Fruit fly (Drosophila melanogaster) whole organism, embryonic: ENCODE measurements around the gene usp.
A peak's percentile ranks its signal among the peaks of the same experiment; 100 is the strongest.

Source experiments
- Atf3 ChIP-seq: fragments of 200-800 bp; sonication (Bioruptor generic); optimal IDR thresholded peaks from 3 replicates; lab custom pipeline; 2016; ENCODE audit warnings: missing biosample characterization, missing genetic modification characterization
- CG11504 ChIP-seq: fragments of 200-800 bp; sonication (Bioruptor generic); optimal IDR thresholded peaks from 3 replicates; lab custom pipeline; 2019; ENCODE audit warnings: missing biosample characterization, mild to moderate bottlenecking, missing genetic modification characterization, moderate library complexity
- CG12769 ChIP-seq: fragments of 200-800 bp; sonication (Bioruptor generic); optimal IDR thresholded peaks from 2 replicates; lab custom pipeline; 2019; ENCODE audit warnings: missing biosample characterization, mild to moderate bottlenecking, missing genetic modification characterization, moderate library complexity
- CG13775 ChIP-seq: fragments of 200-800 bp; sonication (Bioruptor generic); optimal IDR thresholded peaks from 3 replicates; lab custom pipeline; 2017; ENCODE audit warnings: missing biosample characterization, mild to moderate bottlenecking, missing genetic modification characterization
- CG15011 ChIP-seq: fragments of 200-800 bp; sonication (Bioruptor generic); optimal IDR thresholded peaks from 3 replicates; lab custom pipeline; 2018; ENCODE audit warnings: missing biosample characterization, mild to moderate bottlenecking, missing genetic modification characterization
- CG15479 ChIP-seq: fragments of 200-800 bp; sonication (Bioruptor generic); optimal IDR thresholded peaks from 3 replicates; lab custom pipeline; 2019; ENCODE audit warnings: missing biosample characterization, mild to moderate bottlenecking, missing genetic modification characterization, moderate library complexity
- CG3847 ChIP-seq: fragments of 200-800 bp; sonication (Bioruptor generic); IDR thresholded peaks from 2 replicates; pipeline ENCODE4 v1.3.6; 2022; ENCODE audit warnings: missing biosample characterization, missing genetic modification characterization
- CG6175 ChIP-seq: fragments of 200-800 bp; sonication (Bioruptor generic); IDR thresholded peaks from 3 replicates; pipeline ENCODE4 v1.3.6; 2022; ENCODE audit warnings: missing biosample characterization, missing genetic modification characterization
- CG7372 ChIP-seq: fragments of 200-800 bp; sonication (Bioruptor generic); IDR thresholded peaks from 2 replicates; pipeline ENCODE4 v1.3.6; 2022; ENCODE audit warnings: missing biosample characterization, missing genetic modification characterization
- CG9609 ChIP-seq: fragments of 200-800 bp; sonication (Bioruptor generic); optimal IDR thresholded peaks from 3 replicates; lab custom pipeline; 2016; ENCODE audit warnings: missing biosample characterization, missing genetic modification characterization
- Dad ChIP-seq: fragments of 200-800 bp; sonication (Bioruptor generic); optimal IDR thresholded peaks from 3 replicates; lab custom pipeline; 2016; ENCODE audit warnings: missing biosample characterization, missing genetic modification characterization
- GATAe ChIP-seq: fragments of 200-800 bp; sonication (Bioruptor generic); conservative IDR thresholded peaks from 2 replicates; pipeline ENCODE4 v1.3.6; 2022; ENCODE audit warnings: missing biosample characterization, missing genetic modification characterization
- HLHmδ ChIP-seq: fragments of 200-800 bp; sonication (Bioruptor generic); optimal IDR thresholded peaks from 2 replicates; lab custom pipeline; 2018; ENCODE audit warnings: missing biosample characterization, mild to moderate bottlenecking, missing genetic modification characterization, moderate library complexity
- Hr3 ChIP-seq: fragments of 200-800 bp; sonication (Bioruptor generic); optimal IDR thresholded peaks from 3 replicates; lab custom pipeline; 2016; ENCODE audit warnings: missing biosample characterization, missing genetic modification characterization
- NC2β ChIP-seq: fragments of 200-800 bp; sonication (Bioruptor generic); optimal IDR thresholded peaks from 2 replicates; lab custom pipeline; 2016; ENCODE audit warnings: missing biosample characterization, missing genetic modification characterization
- TFAM ChIP-seq: fragments of 200-800 bp; sonication (Bioruptor generic); optimal IDR thresholded peaks from 2 replicates; lab custom pipeline; 2017; ENCODE audit warnings: missing biosample characterization, missing genetic modification characterization, inconsistent platforms
- al ChIP-seq: fragments of 200-800 bp; sonication (Bioruptor generic); IDR thresholded peaks from 2 replicates; pipeline ENCODE4 v1.3.6; 2022; ENCODE audit warnings: missing biosample characterization, missing genetic modification characterization
- br ChIP-seq: fragments of >200 bp; optimal IDR thresholded peaks from 2 replicates; lab custom pipeline; 2017
- bsh ChIP-seq, 2 experiments: fragments of 200-800 bp; sonication (Bioruptor generic); optimal IDR thresholded peaks; 2 replicates each; lab custom pipeline; 2017 to 2018; ENCODE audit warnings: mild to moderate bottlenecking in 2 of 2, missing biosample characterization in 2 of 2, missing genetic modification characterization in 2 of 2, moderate library complexity in 1 of 2
- cg ChIP-seq: fragments of 200-800 bp; sonication (Bioruptor generic); optimal IDR thresholded peaks from 3 replicates; lab custom pipeline; 2019; ENCODE audit warnings: missing biosample characterization, mild to moderate bottlenecking, missing genetic modification characterization, moderate library complexity
- chinmo ChIP-seq: fragments of 200-800 bp; sonication (Bioruptor generic); IDR thresholded peaks from 4 replicates; pipeline ENCODE4 v1.3.6; 2022; ENCODE audit warnings: missing biosample characterization, missing genetic modification characterization; ENCODE audit not compliant: partially characterized antibody
- ci ChIP-seq: fragments of 200-800 bp; sonication (Bioruptor generic); IDR thresholded peaks from 3 replicates; pipeline ENCODE4 v1.3.6; 2022; ENCODE audit warnings: missing biosample characterization, missing genetic modification characterization
- croc ChIP-seq: fragments of 200-800 bp; sonication (Bioruptor generic); conservative IDR thresholded peaks from 3 replicates; pipeline ENCODE4 v1.3.6; 2022; ENCODE audit warnings: missing biosample characterization, missing genetic modification characterization
- crol ChIP-seq: fragments of 200-800 bp; sonication (Bioruptor generic); IDR thresholded peaks from 2 replicates; pipeline ENCODE4 v1.3.6; 2022; ENCODE audit warnings: missing biosample characterization, missing genetic modification characterization
- cwo ChIP-seq: fragments of 200-800 bp; sonication (Bioruptor generic); optimal IDR thresholded peaks from 3 replicates; lab custom pipeline; 2017; ENCODE audit warnings: missing biosample characterization, missing genetic modification characterization, mild to moderate bottlenecking, moderate library complexity, missing genetic modification reagents
- exex ChIP-seq: fragments of 200-800 bp; sonication (Bioruptor generic); optimal IDR thresholded peaks from 4 replicates; lab custom pipeline; 2018; ENCODE audit warnings: missing biosample characterization, mild to moderate bottlenecking, missing genetic modification characterization, moderate library complexity
- fd64A ChIP-seq: fragments of 200-800 bp; sonication (Bioruptor generic); optimal IDR thresholded peaks from 3 replicates; lab custom pipeline; 2018; ENCODE audit warnings: missing biosample characterization, mild to moderate bottlenecking, missing genetic modification characterization
- gcm ChIP-seq: fragments of 200-800 bp; sonication (Bioruptor generic); optimal IDR thresholded peaks from 2 replicates; lab custom pipeline; 2019; ENCODE audit warnings: missing biosample characterization, mild to moderate bottlenecking, missing genetic modification characterization, moderate library complexity
- gcm2 ChIP-seq: fragments of 200-800 bp; sonication (Bioruptor generic); optimal IDR thresholded peaks from 2 replicates; lab custom pipeline; 2016; ENCODE audit warnings: missing biosample characterization, missing genetic modification characterization
- h ChIP-seq: fragments of >200 bp; optimal IDR thresholded peaks from 2 replicates; lab custom pipeline; 2017
- hb ChIP-seq: fragments of 200-800 bp; sonication (Bioruptor generic); IDR thresholded peaks from 3 replicates; pipeline ENCODE4 v1.3.6; 2022; ENCODE audit warnings: missing biosample characterization, missing genetic modification characterization; ENCODE audit not compliant: partially characterized antibody
- insv ChIP-seq, 2 experiments: fragments of 200-800 bp; sonication (Bioruptor generic); optimal IDR thresholded peaks; 3 replicates each; lab custom pipeline; 2016 to 2018; ENCODE audit warnings: missing biosample characterization in 2 of 2, missing genetic modification characterization in 2 of 2
- lilli ChIP-seq: fragments of 200-800 bp; sonication (Bioruptor generic); optimal IDR thresholded peaks from 3 replicates; lab custom pipeline; 2016; ENCODE audit warnings: missing biosample characterization, missing genetic modification characterization
- nom ChIP-seq: fragments of 200-800 bp; sonication (Bioruptor generic); optimal IDR thresholded peaks from 2 replicates; lab custom pipeline; 2017; ENCODE audit warnings: missing biosample characterization, missing genetic modification characterization, mild to moderate bottlenecking, moderate library complexity, missing genetic modification reagents
- pan ChIP-seq, 4 experiments: fragments of >200 bp in 3 of 4; fragments of 200-800 bp in 1 of 4; sonication (Bioruptor generic) in 1 of 4; optimal IDR thresholded peaks in 3 of 4; IDR thresholded peaks in 1 of 4; 2 replicates each; pipeline versions ENCODE4 v1.3.6 to Lab custom; 2017 to 2022; ENCODE audit warnings: missing biosample characterization in 2 of 4, missing genetic modification characterization in 2 of 4, mixed read lengths in 1 of 4
- row ChIP-seq: fragments of 200-800 bp; sonication (Bioruptor generic); IDR thresholded peaks from 3 replicates; pipeline ENCODE4 v1.3.6; 2022; ENCODE audit warnings: missing biosample characterization, missing genetic modification characterization
- sima ChIP-seq: fragments of 200-800 bp; sonication (Bioruptor generic); optimal IDR thresholded peaks from 2 replicates; lab custom pipeline; 2016; ENCODE audit warnings: missing biosample characterization, missing genetic modification characterization
- slou ChIP-seq: fragments of 200-800 bp; sonication (Bioruptor generic); optimal IDR thresholded peaks from 3 replicates; lab custom pipeline; 2016; ENCODE audit warnings: missing biosample characterization, missing genetic modification characterization
- sr ChIP-seq: fragments of 200-800 bp; sonication (Bioruptor generic); IDR thresholded peaks from 3 replicates; pipeline ENCODE4 v1.3.6; 2022; ENCODE audit warnings: missing biosample characterization, missing genetic modification characterization
- sug ChIP-seq: fragments of 200-800 bp; optimal IDR thresholded peaks from 2 replicates; lab custom pipeline; 2019; ENCODE audit warnings: missing biosample characterization, mild to moderate bottlenecking, missing genetic modification characterization, moderate library complexity
- tap ChIP-seq: fragments of 200-800 bp; optimal IDR thresholded peaks from 3 replicates; lab custom pipeline; 2019; ENCODE audit warnings: missing biosample characterization, mild to moderate bottlenecking, missing genetic modification characterization, moderate library complexity
- unpg ChIP-seq: fragments of 200-800 bp; sonication (Bioruptor generic); optimal IDR thresholded peaks from 3 replicates; lab custom pipeline; 2018; ENCODE audit warnings: missing biosample characterization, mild to moderate bottlenecking, missing genetic modification characterization, moderate library complexity
- vnd ChIP-seq: fragments of 200-800 bp; sonication (Bioruptor generic); IDR thresholded peaks from 3 replicates; pipeline ENCODE4 v1.3.6; 2022; ENCODE audit warnings: missing biosample characterization, missing genetic modification characterization; ENCODE audit not compliant: partially characterized antibody
- z ChIP-seq: fragments of 200-800 bp; sonication (Bioruptor generic); IDR thresholded peaks from 3 replicates; pipeline ENCODE4 v1.3.6; 2022; ENCODE audit warnings: missing biosample characterization, missing genetic modification characterization
- zfh2 ChIP-seq: fragments of 200-800 bp; sonication (Bioruptor generic); optimal IDR thresholded peaks from 2 replicates; lab custom pipeline; 2016; ENCODE audit warnings: missing biosample characterization, missing genetic modification characterization

The usp gene

dm6 chrX:2050070-2050899 is 8.2 kb upstream of the usp start, which contains the start of gene moody (continued):
- TF ChIP-seq unpg (GFP tag; lab: Kevin White, UChicago) (peak; percentile 96), zfh2 (GFP tag; lab: Kevin White, UChicago) (peak; percentile 98), croc (peak; percentile 90), tap (tag; lab: Kevin White, UChicago) (peak; percentile 94), al (peak; percentile 98), gcm2 (GFP tag; lab: Kevin White, UChicago) (peak; percentile 91), lilli (GFP tag; lab: Kevin White, UChicago) (peak; percentile 99), CG15479 (peak; percentile 68), NC2β (GFP tag; lab: Kevin White, UChicago) (peak; percentile 95), ci (GFP tag; lab: Robert Waterston, UW) (peak; percentile 99)

- TF ChIP-seq sr (no peak), slou (GFP tag; lab: Kevin White, UChicago) (no peak), CG13775 (GFP tag; lab: Kevin White, UChicago) (no peak), h (lab: Kevin White, UChicago) (no peak), vnd (GFP tag; lab: Robert Waterston, UW) (no peak), Hr3 (GFP tag; lab: Kevin White, UChicago) (no peak), crol (GFP tag; lab: Robert Waterston, UW) (peak; percentile 85), exex (tag; lab: Kevin White, UChicago) (peak; percentile 80), CG3847 (no peak), chinmo (0 out of 4 replicates have a peak, but pooled peaks have one; percentile 31), bsh (GFP tag; optimal IDR thresholded peaks at IDR 0.05; lab: Kevin White, UChicago) (no peak), br (lab: Kevin White, UChicago) (no peak), hb (GFP tag; lab: Robert Waterston, UW) (no peak), cg (GFP tag; lab: Kevin White, UChicago) (peak; percentile 32), z (GFP tag; lab: Robert Waterston, UW) (peak; percentile 92), Dad (GFP tag; lab: Kevin White, UChicago) (no peak), CG12769 (tag; lab: Kevin White, UChicago) (peak; percentile 22), sima (GFP tag; lab: Kevin White, UChicago) (no peak), CG11504 (tag; lab: Kevin White, UChicago) (no peak), CG15011 (GFP tag; lab: Kevin White, UChicago) (no peak), CG7372 (GFP tag; lab: Robert Waterston, UW) (peak; percentile 69), HLHmδ (GFP tag; lab: Kevin White, UChicago) (no peak), row (GFP tag; lab: Robert Waterston, UW) (peak; percentile 6; the same call in 1 of the 3 replicates), unpg (GFP tag; lab: Kevin White, UChicago) (no peak), CG9609 (GFP tag; lab: Kevin White, UChicago) (no peak), insv (GFP tag; optimal IDR thresholded peaks at IDR 0.05; lab: Kevin White, UChicago) (no peak), fd64A (GFP tag; lab: Kevin White, UChicago) (no peak), CG6175 (GFP tag; lab: Robert Waterston, UW) (no peak), Atf3 (GFP tag; lab: Kevin White, UChicago) (no peak), TFAM (GFP tag; lab: Kevin White, UChicago) (no peak), cwo (GFP tag; lab: Kevin White, UChicago) (peak; percentile 37), gcm (GFP tag; lab: Kevin White, UChicago) (no peak), sug (tag; lab: Kevin White, UChicago) (peak; percentile 64), nom (peak; percentile 4), GATAe (0 out of 2 replicates have a peak, but pooled peaks have one; percentile 25), pan (optimal IDR thresholded peaks at IDR 0.05; lab: Kevin White, UChicago) (no peak), pan (GFP tag; optimal IDR thresholded peaks at IDR 0.05 in 1 of 2, IDR thresholded peaks at IDR 0.05 in 1 of 2) (no peak)
These were observed 6.9 kb upstream of the usp start for dm6 chrX:2048778-2049686.
